Fruit fly (Drosophila melanogaster) whole organism, embryonic: ENCODE measurements around the gene CG5758.

Source experiments
- Aef1 ChIP-seq: fragments of 200-800 bp; sonication (Bioruptor generic); IDR thresholded peaks from 3 replicates; pipeline ENCODE4 v1.3.6; 2022; ENCODE audit warnings: missing biosample characterization, missing genetic modification characterization
- B-H2 ChIP-seq: fragments of 200-800 bp; sonication (Bioruptor generic); optimal IDR thresholded peaks from 2 replicates; lab custom pipeline; 2018; ENCODE audit warnings: missing biosample characterization, mild to moderate bottlenecking, missing genetic modification characterization
- CG10267 ChIP-seq: fragments of 200-800 bp; sonication (Bioruptor generic); optimal IDR thresholded peaks from 2 replicates; lab custom pipeline; 2018; ENCODE audit warnings: missing biosample characterization, mild to moderate bottlenecking, missing genetic modification characterization, moderate library complexity
- CG10366 ChIP-seq: fragments of 200-800 bp; sonication (Bioruptor generic); IDR thresholded peaks from 2 replicates; pipeline ENCODE4 v1.3.6; 2022; ENCODE audit warnings: missing biosample characterization, missing genetic modification characterization
- CG11456 ChIP-seq: fragments of 200-800 bp; sonication (Bioruptor generic); IDR thresholded peaks from 3 replicates; pipeline ENCODE4 v1.3.6; 2022; ENCODE audit warnings: missing biosample characterization, missing genetic modification characterization
- CG12659 ChIP-seq: fragments of 200-800 bp; sonication (Bioruptor generic); optimal IDR thresholded peaks from 3 replicates; lab custom pipeline; 2017; ENCODE audit warnings: mild to moderate bottlenecking, missing biosample characterization, missing genetic modification reagents, missing genetic modification characterization
- CG13424 ChIP-seq: fragments of 200-800 bp; sonication (Bioruptor generic); optimal IDR thresholded peaks from 2 replicates; lab custom pipeline; 2019; ENCODE audit warnings: missing biosample characterization, mild to moderate bottlenecking, missing genetic modification characterization, moderate library complexity
- CG13894 ChIP-seq: fragments of 200-800 bp; sonication (Bioruptor generic); optimal IDR thresholded peaks from 3 replicates; lab custom pipeline; 2018; ENCODE audit warnings: missing biosample characterization, mild to moderate bottlenecking, missing genetic modification characterization, moderate library complexity
- CG14441 ChIP-seq: fragments of 200-800 bp; sonication (Bioruptor generic); IDR thresholded peaks from 2 replicates; pipeline ENCODE4 v1.3.6; 2022; ENCODE audit warnings: missing biosample characterization, missing genetic modification characterization
- CG15269 ChIP-seq: fragments of 200-800 bp; sonication (Bioruptor generic); optimal IDR thresholded peaks from 2 replicates; lab custom pipeline; 2018; ENCODE audit warnings: missing biosample characterization, mild to moderate bottlenecking, missing genetic modification characterization, moderate library complexity
- CG15479 ChIP-seq: fragments of 200-800 bp; sonication (Bioruptor generic); optimal IDR thresholded peaks from 3 replicates; lab custom pipeline; 2019; ENCODE audit warnings: missing biosample characterization, mild to moderate bottlenecking, missing genetic modification characterization, moderate library complexity
- CG18476 ChIP-seq: fragments of 200-800 bp; sonication (Bioruptor generic); optimal IDR thresholded peaks from 2 replicates; lab custom pipeline; 2016; ENCODE audit warnings: missing biosample characterization, mild to moderate bottlenecking, missing genetic modification characterization
- CG2199 ChIP-seq: fragments of 200-800 bp; sonication (Bioruptor generic); IDR thresholded peaks from 3 replicates; pipeline ENCODE4 v1.3.6; 2022; ENCODE audit warnings: missing biosample characterization, missing genetic modification characterization
- CG2202 ChIP-seq: fragments of 200-800 bp; sonication (Bioruptor generic); optimal IDR thresholded peaks from 2 replicates; lab custom pipeline; 2018; ENCODE audit warnings: missing biosample characterization, mild to moderate bottlenecking, missing genetic modification characterization
- CG32532 ChIP-seq: fragments of 200-800 bp; sonication (Bioruptor generic); IDR thresholded peaks from 2 replicates; pipeline ENCODE4 v1.3.6; 2022; ENCODE audit warnings: missing biosample characterization, missing genetic modification characterization
- CG3281 ChIP-seq: fragments of 200-800 bp; sonication (Bioruptor generic); optimal IDR thresholded peaks from 3 replicates; lab custom pipeline; 2017; ENCODE audit warnings: missing biosample characterization, mild to moderate bottlenecking, missing genetic modification characterization
- CG5953 ChIP-seq: fragments of 200-800 bp; sonication (Bioruptor generic); IDR thresholded peaks from 2 replicates; pipeline ENCODE4 v1.3.6; 2022; ENCODE audit warnings: missing biosample characterization, missing genetic modification characterization
- CG7357 ChIP-seq: fragments of 200-800 bp; sonication (Bioruptor generic); IDR thresholded peaks from 3 replicates; pipeline ENCODE4 v1.3.6; 2022; ENCODE audit warnings: missing biosample characterization, missing genetic modification characterization
- CG7372 ChIP-seq: fragments of 200-800 bp; sonication (Bioruptor generic); IDR thresholded peaks from 2 replicates; pipeline ENCODE4 v1.3.6; 2022; ENCODE audit warnings: missing biosample characterization, missing genetic modification characterization
- CG9437 ChIP-seq: fragments of 200-800 bp; sonication (Bioruptor generic); optimal IDR thresholded peaks from 2 replicates; lab custom pipeline; 2018; ENCODE audit warnings: missing biosample characterization, mild to moderate bottlenecking, missing genetic modification characterization
- CG9817 ChIP-seq: fragments of 200-800 bp; sonication (Bioruptor generic); optimal IDR thresholded peaks from 2 replicates; lab custom pipeline; 2018; ENCODE audit warnings: missing biosample characterization, mild to moderate bottlenecking, missing genetic modification characterization, moderate library complexity
- CG9932 ChIP-seq: fragments of 200-800 bp; sonication (Bioruptor generic); IDR thresholded peaks from 2 replicates; pipeline ENCODE4 v1.3.6; 2022; ENCODE audit warnings: missing biosample characterization, missing genetic modification characterization
- Doc2 ChIP-seq: fragments of 200-800 bp; sonication (Bioruptor generic); IDR thresholded peaks from 2 replicates; pipeline ENCODE4 v1.3.6; 2022; ENCODE audit warnings: missing biosample characterization, missing genetic modification characterization
- H15 ChIP-seq: fragments of 200-800 bp; sonication (Bioruptor generic); IDR thresholded peaks from 3 replicates; pipeline ENCODE4 v1.3.6; 2022; ENCODE audit warnings: missing biosample characterization, missing genetic modification characterization
- Hmx ChIP-seq: fragments of 200-800 bp; sonication (Bioruptor generic); optimal IDR thresholded peaks from 2 replicates; lab custom pipeline; 2016; ENCODE audit warnings: missing biosample characterization, missing genetic modification characterization
- MBD-R2 ChIP-seq: fragments of 200-800 bp; sonication (Bioruptor generic); IDR thresholded peaks from 2 replicates; pipeline ENCODE4 v1.3.6; 2022; ENCODE audit warnings: missing biosample characterization, missing genetic modification characterization
- Ptx1 ChIP-seq: fragments of 200-800 bp; sonication (Bioruptor generic); IDR thresholded peaks from 2 replicates; pipeline ENCODE4 v1.3.6; 2022; ENCODE audit warnings: missing biosample characterization, missing genetic modification characterization
- Rfx ChIP-seq: fragments of 200-800 bp; sonication (Bioruptor generic); IDR thresholded peaks from 2 replicates; pipeline ENCODE4 v1.3.6; 2022; ENCODE audit warnings: missing biosample characterization, missing genetic modification characterization
- Side ChIP-seq: fragments of 200-800 bp; sonication (Bioruptor generic); optimal IDR thresholded peaks from 2 replicates; lab custom pipeline; 2016; ENCODE audit warnings: missing biosample characterization, missing genetic modification characterization
- Ssrp ChIP-seq: fragments of 200-800 bp; sonication (Bioruptor generic); optimal IDR thresholded peaks from 2 replicates; lab custom pipeline; 2018; ENCODE audit warnings: missing biosample characterization, mild to moderate bottlenecking, missing genetic modification characterization, moderate library complexity
- ash1 ChIP-seq: fragments of 200-800 bp; sonication (Bioruptor generic); optimal IDR thresholded peaks from 2 replicates; lab custom pipeline; 2018; ENCODE audit warnings: missing biosample characterization, mild to moderate bottlenecking, missing genetic modification characterization
- bcd ChIP-seq: fragments of 200-800 bp; sonication (Bioruptor generic); optimal IDR thresholded peaks from 2 replicates; lab custom pipeline; 2017; ENCODE audit warnings: missing biosample characterization, mild to moderate bottlenecking, missing genetic modification characterization
- chif ChIP-seq, 2 experiments: fragments of 200-800 bp; sonication (Bioruptor generic); optimal IDR thresholded peaks; 3 replicates each; lab custom pipeline; 2016; ENCODE audit warnings: missing biosample characterization in 2 of 2, missing genetic modification characterization in 2 of 2
- ci ChIP-seq: fragments of 200-800 bp; sonication (Bioruptor generic); IDR thresholded peaks from 3 replicates; pipeline ENCODE4 v1.3.6; 2022; ENCODE audit warnings: missing biosample characterization, missing genetic modification characterization
- crol ChIP-seq: fragments of 200-800 bp; sonication (Bioruptor generic); IDR thresholded peaks from 2 replicates; pipeline ENCODE4 v1.3.6; 2022; ENCODE audit warnings: missing biosample characterization, missing genetic modification characterization
- da ChIP-seq: fragments of 200-800 bp; sonication (Bioruptor generic); optimal IDR thresholded peaks from 2 replicates; lab custom pipeline; 2016; ENCODE audit warnings: missing biosample characterization, missing genetic modification characterization
- fd3F ChIP-seq: fragments of 200-800 bp; sonication (Bioruptor generic); optimal IDR thresholded peaks from 2 replicates; lab custom pipeline; 2018; ENCODE audit warnings: missing biosample characterization, mild to moderate bottlenecking, missing genetic modification characterization, moderate library complexity
- insv ChIP-seq, 2 experiments: fragments of 200-800 bp; sonication (Bioruptor generic); optimal IDR thresholded peaks; 3 replicates each; lab custom pipeline; 2016 to 2018; ENCODE audit warnings: missing biosample characterization in 2 of 2, missing genetic modification characterization in 2 of 2
- lbe ChIP-seq: fragments of 200-800 bp; sonication (Bioruptor generic); optimal IDR thresholded peaks from 2 replicates; lab custom pipeline; 2016; ENCODE audit warnings: missing biosample characterization, mild to moderate bottlenecking, missing genetic modification characterization
- lmd ChIP-seq: fragments of 200-800 bp; sonication (Bioruptor generic); IDR thresholded peaks from 2 replicates; pipeline ENCODE4 v1.3.6; 2022; ENCODE audit warnings: missing biosample characterization, missing genetic modification characterization
- oc ChIP-seq: fragments of 200-800 bp; sonication (Bioruptor generic); optimal IDR thresholded peaks from 2 replicates; lab custom pipeline; 2018; ENCODE audit warnings: missing biosample characterization, mild to moderate bottlenecking, missing genetic modification characterization, moderate library complexity
- onecut ChIP-seq: fragments of 200-800 bp; sonication (Bioruptor generic); IDR thresholded peaks from 2 replicates; pipeline ENCODE4 v1.3.6; 2022; ENCODE audit warnings: missing biosample characterization, missing genetic modification characterization
- scrt ChIP-seq: fragments of 200-800 bp; sonication (Bioruptor generic); optimal IDR thresholded peaks from 2 replicates; lab custom pipeline; 2018; ENCODE audit warnings: missing biosample characterization, mild to moderate bottlenecking, missing genetic modification characterization, moderate library complexity
- sob ChIP-seq: fragments of 200-800 bp; sonication (Bioruptor generic); IDR thresholded peaks from 2 replicates; pipeline ENCODE4 v1.3.6; 2022; ENCODE audit warnings: missing biosample characterization, missing genetic modification characterization
- ssp ChIP-seq: fragments of 200-800 bp; sonication (Bioruptor generic); IDR thresholded peaks from 2 replicates; pipeline ENCODE4 v1.3.6; 2022; ENCODE audit warnings: missing biosample characterization, missing genetic modification characterization
- tgo ChIP-seq: fragments of 200-800 bp; sonication (Bioruptor generic); IDR thresholded peaks from 3 replicates; pipeline ENCODE4 v1.3.6; 2022; ENCODE audit warnings: missing biosample characterization, missing genetic modification characterization
- tio ChIP-seq: fragments of 200-800 bp; sonication (Bioruptor generic); optimal IDR thresholded peaks from 2 replicates; lab custom pipeline; 2017; ENCODE audit warnings: missing biosample characterization, missing genetic modification characterization, inconsistent platforms
- ttk ChIP-seq: fragments of 200-800 bp; sonication (Bioruptor generic); IDR thresholded peaks from 2 replicates; pipeline ENCODE4 v2.1.2; 2022; ENCODE audit warnings: missing biosample characterization, missing genetic modification characterization
- zfh1 ChIP-seq: fragments of 200-800 bp; sonication (Bioruptor generic); IDR thresholded peaks from 3 replicates; pipeline ENCODE4 v1.3.6; 2022; ENCODE audit warnings: missing biosample characterization, missing genetic modification characterization

The CG5758 gene

dm6 chr2L:18150393-18151133 lies 30.8 kb downstream of the CG5758 start (continued):
- TF ChIP-seq lbe (GFP tag; lab: Kevin White, UChicago) (peak; percentile 31), zfh1 (GFP tag; lab: Robert Waterston, UW) (0 out of 3 replicates have a peak, but pooled peaks have one; percentile 42), chif (GFP tag; optimal IDR thresholded peaks at IDR 0.05; lab: Kevin White, UChicago) (peak in 1 of 2 experiments; percentile 10), CG5953 (GFP tag; lab: Robert Waterston, UW) (no peak), CG7372 (GFP tag; lab: Robert Waterston, UW) (peak; percentile 11; the same call in 1 of the 2 replicates), CG10267 (tag; lab: Kevin White, UChicago) (peak; percentile 18), ash1 (peak; percentile 13), onecut (peak; percentile 34), CG9817 (tag; lab: Kevin White, UChicago) (peak; percentile 48), CG11456 (GFP tag; lab: Robert Waterston, UW) (peak; percentile 74), scrt (no peak), ttk (GFP tag; lab: Robert Waterston, UW) (peak; percentile 17; the same call in 1 of the 2 replicates), H15 (GFP tag; lab: Robert Waterston, UW) (peak; percentile 61; the same call in 1 of the 3 replicates), CG3281 (GFP tag; lab: Kevin White, UChicago) (peak; percentile 8), CG32532 (GFP tag; lab: Robert Waterston, UW) (peak; percentile 76), CG10366 (GFP tag; lab: Robert Waterston, UW) (peak; percentile 28; the same call in 1 of the 2 replicates), ssp (GFP tag; lab: Robert Waterston, UW) (0 out of 2 replicates have a peak, but pooled peaks have one; percentile 14), MBD-R2 (GFP tag; lab: Robert Waterston, UW) (0 out of 2 replicates have a peak, but pooled peaks have one; percentile 17), CG2202 (no peak), CG2199 (GFP tag; lab: Robert Waterston, UW) (peak; percentile 60; the same call in 1 of the 3 replicates), Ssrp (tag; lab: Kevin White, UChicago) (no peak), insv (GFP tag; optimal IDR thresholded peaks at IDR 0.05; lab: Kevin White, UChicago) (peak in 1 of 2 experiments; percentile 5), CG15479 (GFP tag; lab: Kevin White, UChicago) (peak; percentile 66), sob (GFP tag; lab: Robert Waterston, UW) (peak; percentile 46), da (GFP tag; lab: Kevin White, UChicago) (peak; percentile 1), Ptx1 (GFP tag; lab: Robert Waterston, UW) (peak; percentile 46), ci (peak; percentile 61; the same call in 1 of the 3 replicates), tgo (GFP tag; lab: Robert Waterston, UW) (peak; percentile 48; the same call in 2 of the 3 replicates), CG13894 (tag; lab: Kevin White, UChicago) (peak; percentile 19), CG7357 (GFP tag; lab: Robert Waterston, UW) (peak; percentile 9; the same call in 1 of the 3 replicates), CG12659 (GFP tag; lab: Kevin White, UChicago) (peak; percentile 39), CG18476 (GFP tag; lab: Kevin White, UChicago) (peak; percentile 33), oc (tag; lab: Kevin White, UChicago) (peak; percentile 2), CG14441 (peak; percentile 63), lmd (GFP tag; lab: Robert Waterston, UW) (peak; percentile 42; the same call in 1 of the 2 replicates), Side (GFP tag; lab: Kevin White, UChicago) (no peak), Aef1 (GFP tag; lab: Robert Waterston, UW) (peak; percentile 72), CG9437 (GFP tag; lab: Kevin White, UChicago) (peak; percentile 66), crol (GFP tag; lab: Robert Waterston, UW) (peak; percentile 89), Hmx (GFP tag; lab: Kevin White, UChicago) (no peak), CG13424 (peak; percentile 33), B-H2 (peak; percentile 1), bcd (GFP tag; lab: Kevin White, UChicago) (peak; percentile 5), CG9932 (GFP tag; lab: Robert Waterston, UW) (peak; percentile 79), tio (GFP tag; lab: Kevin White, UChicago) (peak; percentile 36), Rfx (GFP tag; lab: Robert Waterston, UW) (peak; percentile 82; the same call in 1 of the 2 replicates), CG15269 (tag; lab: Kevin White, UChicago) (peak; percentile 44), fd3F (GFP tag; lab: Kevin White, UChicago) (peak; percentile 5), Doc2 (no peak)
